Worm (Caenorhabditis elegans): ENCODE measurements around the gene F59A7.12.

The F59A7.12 gene

ce11 chrV:2045956-2046355 lies 16.0 kb downstream of the F59A7.12 start, which contains the start of gene Y40B10A.5:
TSS of gene Y40B10A.5 (minus strand) at chrV:2046056.
- no peak for TF ChIP-seq C38D4.7 (GFP tag; optimal IDR thresholded peaks at IDR 0.05)
- TF ChIP-seq sox-4 (tag; optimal IDR thresholded peaks at IDR 0.05): no peak
- TF ChIP-seq pros-1 (tag; optimal IDR thresholded peaks at IDR 0.05): no peak
- no peak for TF ChIP-seq tbx-2 (tag; optimal IDR thresholded peaks at IDR 0.05)

- TF ChIP-seq unc-3 (GFP tag; conservative IDR thresholded peaks at IDR 0.05) (no peak), unc-3 (tag; optimal IDR thresholded peaks at IDR 0.05) (no peak), fkh-10 (GFP tag; optimal IDR thresholded peaks at IDR 0.05) (no peak)
Measured at ce11 chrV:2050136-2050535, 20.2 kb downstream of the F59A7.12 start, which contains the start of gene comt-4. TSS of gene comt-4 (minus strand) at chrV:2050185.

ce11 chrV:2050790-2051189 lies 20.8 kb downstream of the F59A7.12 start:
- no peak for TF ChIP-seq hlh-30 (tag; optimal IDR thresholded peaks at IDR 0.05; ENCODE audit: insufficient read depth)
- TF ChIP-seq sox-2 (GFP tag; IDR thresholded peaks at IDR 0.05): no peak
- no peak for TF ChIP-seq ceh-31 (tag; optimal IDR thresholded peaks at IDR 0.05)
- no peak for TF ChIP-seq madf-2 (tag; optimal IDR thresholded peaks at IDR 0.05)
- TF ChIP-seq ceh-30 (tag; optimal IDR thresholded peaks at IDR 0.05): no peak
- TF ChIP-seq ama-1 (optimal IDR thresholded peaks at IDR 0.05): no peak
- no peak for TF ChIP-seq tbx-2 (tag; optimal IDR thresholded peaks at IDR 0.05)
- TF ChIP-seq elt-4 (tag; optimal IDR thresholded peaks at IDR 0.05): no peak
- TF ChIP-seq F13H6.1 (tag; optimal IDR thresholded peaks at IDR 0.05): no peak
- TF ChIP-seq lim-6 (tag; optimal IDR thresholded peaks at IDR 0.05): no peak
- TF ChIP-seq ttx-3 (tag; optimal IDR thresholded peaks at IDR 0.05): no peak
- no peak for TF ChIP-seq hlh-15 (tag; optimal IDR thresholded peaks at IDR 0.05)
- TF ChIP-seq pha-4 (tag; optimal IDR thresholded peaks at IDR 0.05): no peak
- TF ChIP-seq ceh-18 (tag; optimal IDR thresholded peaks at IDR 0.05): no peak
- TF ChIP-seq syd-9 (tag; optimal IDR thresholded peaks at IDR 0.05): no peak
- no peak for TF ChIP-seq sdc-2 (tag; optimal IDR thresholded peaks at IDR 0.05)
- TF ChIP-seq ceh-24 (tag; optimal IDR thresholded peaks at IDR 0.05): no peak

ce11 chrV:2051507-2051906 lies 21.5 kb downstream of the F59A7.12 start, which contains the start of gene Y40B10A.11:
TSS of gene Y40B10A.11 (minus strand) at chrV:2051607.
- no peak for TF ChIP-seq K09A11.1 (tag; optimal IDR thresholded peaks at IDR 0.05; ENCODE audit: insufficient read depth)
- no peak for TF ChIP-seq gmeb-2 (tag; optimal IDR thresholded peaks at IDR 0.05)
- no peak for TF ChIP-seq sox-4 (tag; optimal IDR thresholded peaks at IDR 0.05)
- no peak for TF ChIP-seq eyg-1 (tag; optimal IDR thresholded peaks at IDR 0.05)
- TF ChIP-seq dmd-4 (tag; optimal IDR thresholded peaks at IDR 0.05; ENCODE audit: borderline replicate concordance): no peak

- TF ChIP-seq pag-3 (tag; optimal IDR thresholded peaks at IDR 0.05; ENCODE audit: borderline replicate concordance) (no peak), fkh-10 (GFP tag; optimal IDR thresholded peaks at IDR 0.05) (no peak), ceh-9 (tag; optimal IDR thresholded peaks at IDR 0.05) (no peak)
Measured at ce11 chrV:2053509-2053908, 23.5 kb downstream of the F59A7.12 start, which contains the start of gene comt-5. TSS of gene comt-5 (minus strand) at chrV:2053609.

- TF ChIP-seq che-1 (tag; optimal IDR thresholded peaks at IDR 0.05) (no peak), fkh-6 (tag; optimal IDR thresholded peaks at IDR 0.05) (no peak), ahr-1 (tag; optimal IDR thresholded peaks at IDR 0.05) (no peak), ttx-3 (tag; optimal IDR thresholded peaks at IDR 0.05) (no peak), elt-2 (tag; optimal IDR thresholded peaks at IDR 0.05) (no peak), pros-1 (tag; optimal IDR thresholded peaks at IDR 0.05) (no peak)
Measured at ce11 chrV:2054254-2054653, 24.3 kb downstream of the F59A7.12 start.
